Worm (Caenorhabditis elegans): Measurements from ENCODE around the gene Y54G2A.73.

The Y54G2A.73 gene

ce11 chrIV:3018588-3018987 lies 9.9 kb upstream of the Y54G2A.73 start:
- peak in 1 of 2 experiments; percentile 68 for TF ChIP-seq lsy-2 (tag; optimal IDR thresholded peaks at IDR 0.05)
- TF ChIP-seq isw-1 (GFP tag; IDR thresholded peaks at IDR 0.05): no peak

- TF ChIP-seq pqm-1 (tag; optimal IDR thresholded peaks at IDR 0.05) (no peak), nhr-85 (tag) (peak; percentile 60)
Measured at ce11 chrIV:3016202-3016601, 7.5 kb upstream of the Y54G2A.73 start.

ce11 chrIV:3014610-3015009 lies 5.9 kb upstream of the Y54G2A.73 start:
- TF ChIP-seq elt-3 (tag; optimal IDR thresholded peaks at IDR 0.05) (no peak), mep-1 (tag; optimal IDR thresholded peaks at IDR 0.05) (peak; percentile 31), C04F5.9 (tag; optimal IDR thresholded peaks at IDR 0.05) (no peak), xbp-1 (tag; optimal IDR thresholded peaks at IDR 0.05) (no peak), nhr-85 (tag) (peak; percentile 79), lin-14 (GFP tag; optimal IDR thresholded peaks at IDR 0.05) (peak; percentile 73), unc-130 (tag; optimal IDR thresholded peaks at IDR 0.05) (no peak), rnt-1 (tag; optimal IDR thresholded peaks at IDR 0.05) (peak; percentile 35), blmp-1 (tag; optimal IDR thresholded peaks at IDR 0.05) (peak; percentile 63), pax-3 (tag; optimal IDR thresholded peaks at IDR 0.05) (no peak), snu-23 (GFP tag; optimal IDR thresholded peaks at IDR 0.05) (peak; percentile 2), mab-9 (GFP tag; IDR thresholded peaks at IDR 0.05) (no peak), nhr-47 (tag; optimal IDR thresholded peaks at IDR 0.05) (no peak)

- TF ChIP-seq efl-1 (optimal IDR thresholded peaks at IDR 0.05) (no peak), efl-1 (GFP tag; optimal IDR thresholded peaks at IDR 0.05 in 1 of 2) (peak in 1 of 2 experiments; percentile 79), elt-2 (tag; optimal IDR thresholded peaks at IDR 0.05) (peak; percentile 23), ceh-63 (GFP tag; optimal IDR thresholded peaks at IDR 0.05) (no peak), lsy-2 (tag; optimal IDR thresholded peaks at IDR 0.05) (no peak)
Measured at ce11 chrIV:3012374-3013142, 3.9 kb upstream of the Y54G2A.73 start, which contains the start of the genes Y54G2A.28 and vrp-1. TSS of gene Y54G2A.28 (minus strand) at chrIV:3012421. TSS of gene vrp-1 (plus strand) at chrIV:3012587.

ce11 chrIV:3011647-3012046 lies 3.0 kb upstream of the Y54G2A.73 start:
- TF ChIP-seq lsy-2 (tag; optimal IDR thresholded peaks at IDR 0.05) (no peak), efl-1 (optimal IDR thresholded peaks at IDR 0.05) (peak in 1 of 2 experiments; percentile 77), efl-1 (GFP tag; optimal IDR thresholded peaks at IDR 0.05 in 1 of 2) (peak; percentile 77 to 97), nhr-77 (tag; optimal IDR thresholded peaks at IDR 0.05) (no peak), aly-2 (tag; optimal IDR thresholded peaks at IDR 0.05) (no peak), sup-37 (GFP tag; optimal IDR thresholded peaks at IDR 0.05) (no peak), unc-98 (GFP tag; IDR thresholded peaks at IDR 0.05) (no peak), lin-39 (tag; optimal IDR thresholded peaks at IDR 0.05) (no peak), lin-35 (GFP tag; optimal IDR thresholded peaks at IDR 0.05) (peak in 1 of 2 experiments; percentile 54), egl-13 (tag; optimal IDR thresholded peaks at IDR 0.05) (no peak), dpl-1 (GFP tag; optimal IDR thresholded peaks at IDR 0.05) (peak; percentile 24 to 72 (median 60)), sox-4 (tag; optimal IDR thresholded peaks at IDR 0.05) (no peak)

ce11 chrIV:3002807-3003206 lies 5.9 kb downstream of the Y54G2A.73 start:
- TF ChIP-seq zip-4 (GFP tag; optimal IDR thresholded peaks at IDR 0.05): no peak
- peak; percentile 13 for TF ChIP-seq blmp-1 (tag; optimal IDR thresholded peaks at IDR 0.05)

Data from whole organism, L1 larva.